Worm (Caenorhabditis elegans): ENCODE results near the gene srh-34.

The srh-34 gene

DNA sequence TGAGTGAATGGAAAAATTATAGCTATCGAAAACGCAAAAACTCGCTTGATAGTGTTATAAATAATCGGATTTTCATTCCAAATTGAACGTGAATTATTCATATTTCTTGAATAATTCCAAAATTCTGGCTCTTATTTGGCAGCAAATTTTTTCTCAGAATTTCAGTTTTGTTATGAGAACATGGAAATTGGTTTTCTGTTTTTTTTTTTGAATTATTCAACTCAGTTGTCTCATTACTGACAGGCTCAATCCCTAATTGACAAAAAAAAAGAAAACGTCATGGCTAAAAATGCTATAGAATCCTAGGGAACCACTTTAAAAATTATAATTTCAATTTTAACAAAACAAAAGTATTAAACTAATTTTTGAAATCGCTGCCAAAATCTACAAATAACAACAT lies 2.7 kb upstream of the srh-34 start, which contains the start of gene srh-35:
srh-35 (minus strand) TSS at position 101 of the 400 bp plus-strand sequence.
- TF ChIP-seq mep-1 (tag; optimal IDR thresholded peaks at IDR 0.05): no peak
- no peak for TF ChIP-seq cnd-1 (tag; optimal IDR thresholded peaks at IDR 0.05)
- TF ChIP-seq elt-1 (tag; optimal IDR thresholded peaks at IDR 0.05; ENCODE audit: borderline replicate concordance, insufficient read depth): no peak
- TF ChIP-seq elt-3 (tag; optimal IDR thresholded peaks at IDR 0.05): no peak
- TF ChIP-seq mls-2 (tag; optimal IDR thresholded peaks at IDR 0.05): no peak
- TF ChIP-seq hlh-1 (tag; optimal IDR thresholded peaks at IDR 0.05): no peak
- no peak for TF ChIP-seq nhr-12 (tag; optimal IDR thresholded peaks at IDR 0.05)
- TF ChIP-seq ceh-83 (GFP tag; optimal IDR thresholded peaks at IDR 0.05): no peak
- TF ChIP-seq bed-3 (GFP tag; optimal IDR thresholded peaks at IDR 0.05): no peak
- no peak for TF ChIP-seq zip-8 (tag; optimal IDR thresholded peaks at IDR 0.05)
- TF ChIP-seq nhr-2 (tag; optimal IDR thresholded peaks at IDR 0.05): no peak
- TF ChIP-seq mab-5 (tag; optimal IDR thresholded peaks at IDR 0.05): no peak
- no peak for TF ChIP-seq nhr-28 (tag; optimal IDR thresholded peaks at IDR 0.05)
- TF ChIP-seq unc-120 (tag; optimal IDR thresholded peaks at IDR 0.05; ENCODE audit: poor library complexity, severe bottlenecking): no peak
- TF ChIP-seq unc-62 (GFP tag; optimal IDR thresholded peaks at IDR 0.05): no peak

DNA sequence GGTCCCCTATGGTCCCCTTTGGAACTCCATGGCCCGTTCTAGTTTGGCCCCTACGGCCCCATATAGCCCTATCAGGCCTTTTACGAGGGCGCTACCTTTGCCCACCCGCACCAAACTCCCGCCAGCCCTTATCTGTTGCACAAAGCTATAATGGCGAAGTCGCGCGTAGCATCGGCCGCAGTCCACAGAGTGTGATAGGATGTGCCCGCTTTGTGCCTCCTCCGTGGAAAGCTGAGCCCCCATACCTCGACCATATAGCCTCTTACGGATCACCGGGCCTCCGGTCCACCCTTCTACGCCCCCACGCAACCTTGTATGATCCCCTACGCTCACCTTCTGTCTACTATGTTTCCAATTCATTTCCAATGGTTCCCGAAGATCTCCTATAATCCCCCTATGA lies 514 bp upstream of the srh-34 start:
- TF ChIP-seq ceh-83 (GFP tag; optimal IDR thresholded peaks at IDR 0.05): no peak
- TF ChIP-seq nhr-28 (tag; optimal IDR thresholded peaks at IDR 0.05): no peak
- no peak for TF ChIP-seq elt-3 (tag; optimal IDR thresholded peaks at IDR 0.05)
- no peak for TF ChIP-seq mls-2 (tag; optimal IDR thresholded peaks at IDR 0.05)
- no peak for TF ChIP-seq hlh-1 (tag; optimal IDR thresholded peaks at IDR 0.05)
- no peak for TF ChIP-seq blmp-1 (tag; optimal IDR thresholded peaks at IDR 0.05)
- no peak for TF ChIP-seq nhr-237 (tag; optimal IDR thresholded peaks at IDR 0.05)
- TF ChIP-seq nhr-76 (tag; optimal IDR thresholded peaks at IDR 0.05): no peak
- no peak for TF ChIP-seq sptf-1 (tag; optimal IDR thresholded peaks at IDR 0.05)
- TF ChIP-seq pha-4 (tag; optimal IDR thresholded peaks at IDR 0.05): no peak
- TF ChIP-seq cnd-1 (tag; optimal IDR thresholded peaks at IDR 0.05): no peak
- TF ChIP-seq bed-3 (GFP tag; optimal IDR thresholded peaks at IDR 0.05): no peak
- no peak for TF ChIP-seq lsy-2 (tag; optimal IDR thresholded peaks at IDR 0.05)
- TF ChIP-seq drap-1 (GFP tag; optimal IDR thresholded peaks at IDR 0.05): no peak
- TF ChIP-seq snpc-4 (tag; optimal IDR thresholded peaks at IDR 0.05): no peak
- TF ChIP-seq sem-2 (GFP tag; optimal IDR thresholded peaks at IDR 0.05): no peak

DNA sequence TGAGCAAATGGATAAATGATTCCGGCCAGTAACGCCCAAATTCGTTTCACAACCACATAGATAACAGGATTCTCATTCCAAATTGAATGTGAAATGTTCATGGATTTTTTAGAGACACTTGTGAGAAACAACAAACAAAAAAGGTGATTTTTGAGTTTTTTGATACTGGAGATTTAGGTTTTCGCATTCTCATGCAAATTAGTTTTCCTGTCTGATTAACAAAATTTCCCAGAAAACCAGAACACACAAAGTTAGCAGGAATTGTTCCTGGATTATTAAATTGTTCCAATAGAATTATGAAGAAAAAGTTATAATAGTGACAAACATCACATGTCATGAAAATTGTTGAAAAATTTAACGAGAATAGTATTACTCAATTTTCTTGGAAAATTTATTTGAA lies 3.3 kb downstream of the srh-34 start, which contains the start of gene srh-33:
srh-33 (minus strand) TSS at position 101 of the 400 bp plus-strand sequence.
- TF ChIP-seq bed-3 (GFP tag; optimal IDR thresholded peaks at IDR 0.05): no peak

DNA sequence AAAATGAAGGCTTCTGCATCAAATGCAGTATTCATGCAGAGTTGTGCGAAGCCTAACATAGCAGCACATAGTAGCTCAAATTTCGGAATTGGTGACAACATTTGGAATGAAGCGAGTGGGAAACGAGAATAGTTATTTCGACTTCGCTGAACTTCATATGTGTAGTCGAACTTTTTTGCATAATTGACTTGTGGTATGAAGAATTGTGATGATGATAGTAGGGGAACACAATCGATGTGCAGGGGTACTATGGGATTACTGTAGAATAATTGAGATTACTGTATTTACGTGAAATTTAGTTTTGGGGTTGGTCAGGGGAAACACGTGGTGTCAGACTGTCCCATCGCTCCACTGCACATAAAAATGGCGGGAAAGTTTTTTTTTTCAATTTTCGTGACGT lies 5.6 kb downstream of the srh-34 start, which contains the start of gene B0554.7:
B0554.7 (minus strand) TSS at position 101 of the 400 bp plus-strand sequence.
- no peak for TF ChIP-seq cnd-1 (tag; optimal IDR thresholded peaks at IDR 0.05)
- no peak for TF ChIP-seq ham-2 (GFP tag; optimal IDR thresholded peaks at IDR 0.05)
- TF ChIP-seq nhr-76 (tag; optimal IDR thresholded peaks at IDR 0.05): no peak
- no peak for TF ChIP-seq lsy-2 (tag; optimal IDR thresholded peaks at IDR 0.05)
- TF ChIP-seq unc-120 (tag; optimal IDR thresholded peaks at IDR 0.05; ENCODE audit: poor library complexity, severe bottlenecking): no peak
- no peak for TF ChIP-seq sem-2 (GFP tag; optimal IDR thresholded peaks at IDR 0.05)
- no peak for TF ChIP-seq ztf-11 (tag; optimal IDR thresholded peaks at IDR 0.05)

DNA sequence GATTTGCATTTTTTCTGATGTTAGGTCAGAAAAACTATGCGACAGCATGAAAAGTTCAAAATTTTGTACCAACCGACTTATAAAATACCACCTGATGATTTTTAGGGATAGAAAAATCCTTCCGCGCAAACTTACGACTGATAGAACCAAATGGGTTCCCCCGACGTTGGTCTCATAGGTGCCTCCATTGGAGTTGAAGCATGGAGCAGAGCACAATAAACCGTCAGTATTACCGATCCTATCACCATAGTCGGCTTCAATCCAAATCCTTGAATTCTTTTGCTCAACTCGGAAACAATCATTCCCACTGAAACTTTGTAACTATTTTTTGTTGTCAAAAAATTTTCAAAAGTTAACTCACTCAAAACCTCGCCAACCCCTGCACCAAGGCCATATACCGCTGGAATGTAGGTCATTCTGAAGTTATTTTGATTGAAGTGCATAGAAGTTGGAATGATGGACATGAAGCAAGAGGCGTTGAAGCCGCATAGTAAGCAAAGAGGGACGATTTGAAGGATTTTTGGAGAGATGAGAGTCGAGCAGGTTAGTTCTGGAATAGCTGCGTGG lies 7.2 kb downstream of the srh-34 start:
- TF ChIP-seq nhr-2 (tag; optimal IDR thresholded peaks at IDR 0.05): no peak
- TF ChIP-seq nhr-237 (tag; optimal IDR thresholded peaks at IDR 0.05): no peak

DNA sequence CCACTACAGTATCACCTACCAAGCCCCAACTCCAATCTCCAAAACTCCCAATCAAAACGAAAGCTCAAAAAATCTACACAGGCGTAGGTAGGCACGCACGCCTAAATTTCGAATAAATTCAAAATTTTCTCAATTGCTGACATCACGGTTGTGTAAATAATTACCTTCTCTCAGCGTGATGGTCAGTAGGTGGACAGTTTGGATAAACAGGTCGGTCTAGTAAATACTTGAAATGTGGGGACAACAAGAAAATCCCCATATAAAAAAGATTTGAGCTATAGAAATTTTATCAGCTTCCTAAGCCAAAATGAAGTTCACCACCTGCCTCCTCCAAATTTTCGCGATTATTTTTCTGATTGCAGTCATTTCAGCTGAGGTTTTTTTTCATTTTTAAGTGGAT lies 8.4 kb downstream of the srh-34 start, which contains the start of gene B0554.1:
B0554.1 (plus strand) TSS at position 301 of the 400 bp plus-strand sequence.
- TF ChIP-seq unc-62 (GFP tag; optimal IDR thresholded peaks at IDR 0.05): no peak

DNA sequence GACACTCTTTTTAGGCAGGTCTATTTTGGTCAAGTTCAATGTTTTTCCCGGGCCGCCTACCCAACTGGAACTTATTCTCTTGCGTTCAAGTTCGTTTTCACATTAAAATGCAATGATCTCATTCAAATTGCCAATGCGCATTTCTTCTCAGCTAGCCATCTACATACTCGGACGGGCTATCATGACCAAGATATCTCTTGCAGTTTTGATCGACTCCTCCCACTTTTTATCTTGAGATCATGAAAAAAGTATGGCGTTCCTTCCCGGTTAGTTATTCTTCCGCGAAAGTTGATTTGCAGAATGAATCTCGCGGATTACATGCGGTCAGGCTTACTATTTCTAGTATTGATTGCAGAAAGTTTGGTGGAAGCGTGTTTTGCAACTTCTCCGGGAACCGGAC lies 12.6 kb downstream of the srh-34 start, which contains the start of gene B0554.2:
B0554.2 (plus strand) TSS at position 301 of the 400 bp plus-strand sequence.
- TF ChIP-seq nhr-76 (tag; optimal IDR thresholded peaks at IDR 0.05) (no peak), ceh-83 (GFP tag; optimal IDR thresholded peaks at IDR 0.05) (no peak), ces-1 (GFP tag; optimal IDR thresholded peaks at IDR 0.05) (no peak), tbx-8 (GFP tag; optimal IDR thresholded peaks at IDR 0.05) (no peak), nhr-2 (tag; optimal IDR thresholded peaks at IDR 0.05) (no peak), unc-39 (tag; optimal IDR thresholded peaks at IDR 0.05) (no peak), elt-3 (tag; optimal IDR thresholded peaks at IDR 0.05) (no peak), lin-13 (tag; optimal IDR thresholded peaks at IDR 0.05) (no peak), drap-1 (GFP tag; optimal IDR thresholded peaks at IDR 0.05) (no peak), sptf-1 (tag; optimal IDR thresholded peaks at IDR 0.05) (no peak), mep-1 (tag; optimal IDR thresholded peaks at IDR 0.05) (no peak)

Measured in whole organism, mixed stage, embryonic.